Worm (Caenorhabditis elegans) whole organism, L3 larva: ENCODE measurements around the gene fut-8.

Source experiments
- ama-1 ChIP-seq: fragments of 150-350 bp; optimal IDR thresholded peaks from 2 replicates; lab custom pipeline; 2018
- nhr-28 ChIP-seq: fragments of 150-350 bp; optimal IDR thresholded peaks from 2 replicates; lab custom pipeline; 2014; ENCODE audit warnings: missing biosample characterization, missing genetic modification characterization

ce11 chrV:5972582-5972981 is 17.7 kb downstream of the fut-8 start:
- TF ChIP-seq ama-1 (no peak), nhr-28 (tag; lab: Kevin White, UChicago) (no peak)
